Fruit fly (Drosophila melanogaster): Measurements from ENCODE around the gene hth.

The hth gene

dm6 chr3R:10624150-10624804, 15.1 kb downstream of the hth start:
- TF ChIP-seq gl (tag; optimal IDR thresholded peaks at IDR 0.05), result no peak
- no peak for TF ChIP-seq CG14655 (GFP tag; optimal IDR thresholded peaks at IDR 0.05)
- TF ChIP-seq CG9948 (tag; optimal IDR thresholded peaks at IDR 0.05), result no peak
- TF ChIP-seq CG17806 (tag; optimal IDR thresholded peaks at IDR 0.05), result no peak
- no peak for TF ChIP-seq CG12605 (GFP tag; IDR thresholded peaks at IDR 0.05)
- TF ChIP-seq CG10348 (GFP tag; IDR thresholded peaks at IDR 0.05), result no peak
- TF ChIP-seq CG8301 (tag; optimal IDR thresholded peaks at IDR 0.05), result no peak
- no peak for TF ChIP-seq Pif1B (GFP tag; optimal IDR thresholded peaks at IDR 0.05)
- no peak for TF ChIP-seq Snoo (tag; optimal IDR thresholded peaks at IDR 0.05)
- no peak for TF ChIP-seq rn (GFP tag; IDR thresholded peaks at IDR 0.05)

dm6 chr3R:10623632-10624031, 15.7 kb downstream of the hth start:
- TF ChIP-seq Pif1B (GFP tag; optimal IDR thresholded peaks at IDR 0.05), result no peak
- no peak for TF ChIP-seq Snoo (tag; optimal IDR thresholded peaks at IDR 0.05)
- TF ChIP-seq CG8159 (tag; optimal IDR thresholded peaks at IDR 0.05), result no peak
- TF ChIP-seq Ets98B (GFP tag; IDR thresholded peaks at IDR 0.05), result no peak
- no peak for TF ChIP-seq CG12605 (GFP tag; IDR thresholded peaks at IDR 0.05)
- TF ChIP-seq CG15710 (tag; optimal IDR thresholded peaks at IDR 0.05), result no peak
- TF ChIP-seq D1 (tag; optimal IDR thresholded peaks at IDR 0.05), result no peak
- TF ChIP-seq CG32121 (GFP tag; IDR thresholded peaks at IDR 0.05), result no peak
- no peak for TF ChIP-seq CG8301 (tag; optimal IDR thresholded peaks at IDR 0.05)
- no peak for TF ChIP-seq CG17806 (tag; optimal IDR thresholded peaks at IDR 0.05)

dm6 chr3R:10622151-10622550, 17.2 kb downstream of the hth start:
- no peak for TF ChIP-seq CG8301 (tag; optimal IDR thresholded peaks at IDR 0.05)
- TF ChIP-seq D1 (tag; optimal IDR thresholded peaks at IDR 0.05), result peak; percentile 77
- TF ChIP-seq CG4496 (GFP tag; IDR thresholded peaks at IDR 0.05), result peak; percentile 25; the same call in 1 of the 3 replicates
- TF ChIP-seq CG32121 (GFP tag; IDR thresholded peaks at IDR 0.05), result peak; percentile 57; the same call in 1 of the 2 replicates
- no peak for TF ChIP-seq CG12605 (GFP tag; IDR thresholded peaks at IDR 0.05)
- no peak for TF ChIP-seq CG15710 (tag; optimal IDR thresholded peaks at IDR 0.05)
- no peak for TF ChIP-seq gl (tag; optimal IDR thresholded peaks at IDR 0.05)
- no peak for TF ChIP-seq Ets98B (GFP tag; IDR thresholded peaks at IDR 0.05)
- no peak for TF ChIP-seq CG17806 (tag; optimal IDR thresholded peaks at IDR 0.05)
- no peak for TF ChIP-seq Pif1A (GFP tag; optimal IDR thresholded peaks at IDR 0.05)
- TF ChIP-seq CG10348 (GFP tag; IDR thresholded peaks at IDR 0.05), result no peak
- no peak for TF ChIP-seq Snoo (tag; optimal IDR thresholded peaks at IDR 0.05)
- peak; percentile 58; the same call in 2 of the 3 replicates for TF ChIP-seq fd96Ca (GFP tag; IDR thresholded peaks at IDR 0.05)
- no peak for TF ChIP-seq CG9948 (tag; optimal IDR thresholded peaks at IDR 0.05)
- no peak for TF ChIP-seq Pif1B (GFP tag; optimal IDR thresholded peaks at IDR 0.05)

dm6 chr3R:10618832-10619231, 20.5 kb downstream of the hth start:
- TF ChIP-seq CG4496 (GFP tag; IDR thresholded peaks at IDR 0.05) (no peak), CG8159 (tag; optimal IDR thresholded peaks at IDR 0.05) (no peak), Pif1B (GFP tag; optimal IDR thresholded peaks at IDR 0.05) (no peak), gl (tag; optimal IDR thresholded peaks at IDR 0.05) (no peak), CG13204 (GFP tag; optimal IDR thresholded peaks at IDR 0.05) (no peak), D1 (tag; optimal IDR thresholded peaks at IDR 0.05) (no peak), CG10348 (GFP tag; IDR thresholded peaks at IDR 0.05) (no peak), CG14655 (GFP tag; optimal IDR thresholded peaks at IDR 0.05) (no peak), CG34367 (tag; optimal IDR thresholded peaks at IDR 0.05) (no peak), CG8301 (tag; optimal IDR thresholded peaks at IDR 0.05) (no peak), fd96Ca (GFP tag; IDR thresholded peaks at IDR 0.05) (no peak), CG15710 (tag; optimal IDR thresholded peaks at IDR 0.05) (no peak), EcR (GFP tag; optimal IDR thresholded peaks at IDR 0.05) (no peak), rn (GFP tag; IDR thresholded peaks at IDR 0.05) (no peak), CG12605 (GFP tag; IDR thresholded peaks at IDR 0.05) (no peak), CG17806 (tag; optimal IDR thresholded peaks at IDR 0.05) (no peak)

dm6 chr3R:10617714-10618113, 21.7 kb downstream of the hth start:
- TF ChIP-seq CG14655 (GFP tag; optimal IDR thresholded peaks at IDR 0.05) (no peak), CG8301 (tag; optimal IDR thresholded peaks at IDR 0.05) (no peak), Snoo (tag; optimal IDR thresholded peaks at IDR 0.05) (no peak), Pif1B (GFP tag; optimal IDR thresholded peaks at IDR 0.05) (no peak), CG34367 (tag; optimal IDR thresholded peaks at IDR 0.05) (no peak), CG8159 (tag; optimal IDR thresholded peaks at IDR 0.05) (no peak), EcR (GFP tag; optimal IDR thresholded peaks at IDR 0.05) (no peak), CG15710 (tag; optimal IDR thresholded peaks at IDR 0.05) (no peak), D1 (tag; optimal IDR thresholded peaks at IDR 0.05) (no peak), CG10348 (GFP tag; IDR thresholded peaks at IDR 0.05) (no peak), Ets98B (GFP tag; IDR thresholded peaks at IDR 0.05) (no peak), CG4496 (GFP tag; IDR thresholded peaks at IDR 0.05) (no peak), fd96Ca (GFP tag; IDR thresholded peaks at IDR 0.05) (no peak), CG9948 (tag; optimal IDR thresholded peaks at IDR 0.05) (no peak), Pif1A (GFP tag; optimal IDR thresholded peaks at IDR 0.05) (no peak), CG13204 (GFP tag; optimal IDR thresholded peaks at IDR 0.05) (no peak), rn (GFP tag; IDR thresholded peaks at IDR 0.05) (no peak), CG17806 (tag; optimal IDR thresholded peaks at IDR 0.05) (no peak)

dm6 chr3R:10616772-10617400, 22.5 kb downstream of the hth start:
- TF ChIP-seq CG12605 (GFP tag; IDR thresholded peaks at IDR 0.05) (peak; percentile 75), D1 (tag; optimal IDR thresholded peaks at IDR 0.05) (peak; percentile 21), Ets98B (GFP tag; IDR thresholded peaks at IDR 0.05) (no peak; the same call in 1 of the 2 replicates), CG8301 (tag; optimal IDR thresholded peaks at IDR 0.05) (peak; percentile 38), fd96Ca (GFP tag; IDR thresholded peaks at IDR 0.05) (peak; percentile 77), CG32121 (GFP tag; IDR thresholded peaks at IDR 0.05) (peak; percentile 68), CG9948 (tag; optimal IDR thresholded peaks at IDR 0.05) (peak; percentile 50), rn (GFP tag; IDR thresholded peaks at IDR 0.05) (peak; percentile 66; the same call in 1 of the 2 replicates), CG17806 (tag; optimal IDR thresholded peaks at IDR 0.05) (peak; percentile 47), EcR (GFP tag; optimal IDR thresholded peaks at IDR 0.05) (peak; percentile 43), gl (tag; optimal IDR thresholded peaks at IDR 0.05) (peak; percentile 90), Pif1A (GFP tag; optimal IDR thresholded peaks at IDR 0.05) (no peak), CG34367 (tag; optimal IDR thresholded peaks at IDR 0.05) (peak; percentile 66), CG8159 (tag; optimal IDR thresholded peaks at IDR 0.05) (peak; percentile 51), CG14655 (GFP tag; optimal IDR thresholded peaks at IDR 0.05) (peak; percentile 69), CG4496 (GFP tag; IDR thresholded peaks at IDR 0.05) (peak; percentile 88), CG10348 (GFP tag; IDR thresholded peaks at IDR 0.05) (no peak), CG15710 (tag; optimal IDR thresholded peaks at IDR 0.05) (peak; percentile 50), Pif1B (GFP tag; optimal IDR thresholded peaks at IDR 0.05) (no peak), Snoo (tag; optimal IDR thresholded peaks at IDR 0.05) (peak; percentile 54), CG13204 (GFP tag; optimal IDR thresholded peaks at IDR 0.05) (peak; percentile 57)

Data from whole organism, pupa.